Fruit fly (Drosophila melanogaster) whole organism, wandering third instar larva: ENCODE measurements around the gene arm.

Source experiments
- Abd-B ChIP-seq: fragments of >200 bp; optimal IDR thresholded peaks from 2 replicates; lab custom pipeline; 2017; ENCODE audit warnings: missing biosample characterization, missing genetic modification characterization
- CG32264 ChIP-seq: fragments of 200-800 bp; sonication (Bioruptor generic); optimal IDR thresholded peaks from 2 replicates; lab custom pipeline; 2016; ENCODE audit warnings: missing biosample characterization, missing genetic modification characterization
- CG9705 ChIP-seq: fragments of 200-800 bp; sonication (Bioruptor generic); optimal IDR thresholded peaks from 2 replicates; lab custom pipeline; 2018; ENCODE audit warnings: missing biosample characterization, mild to moderate bottlenecking, missing genetic modification characterization
- CrebA ChIP-seq: fragments of 200-800 bp; sonication (Bioruptor generic); optimal IDR thresholded peaks from 2 replicates; lab custom pipeline; 2016; ENCODE audit warnings: missing biosample characterization, mild to moderate bottlenecking, missing genetic modification characterization, borderline replicate concordance
- Dfd ChIP-seq: fragments of >200 bp; optimal IDR thresholded peaks from 2 replicates; lab custom pipeline; 2017; ENCODE audit warnings: missing biosample characterization, missing genetic modification characterization
- Dif ChIP-seq: fragments of 200-275, 200-300 bp; sonication (Bioruptor generic); optimal IDR thresholded peaks from 2 replicates; lab custom pipeline; 2018; ENCODE audit warnings: missing biosample characterization, missing genetic modification characterization; ENCODE audit not compliant: partially characterized antibody
- GATAd ChIP-seq: sonication (Bioruptor generic); optimal IDR thresholded peaks from 2 replicates; lab custom pipeline; 2016; ENCODE audit warnings: missing biosample characterization, missing genetic modification characterization
- HLH106 ChIP-seq: fragments of 200-800 bp; optimal IDR thresholded peaks from 3 replicates; lab custom pipeline; 2019; ENCODE audit warnings: missing biosample characterization, mild to moderate bottlenecking, missing genetic modification characterization, moderate library complexity
- Hnf4 ChIP-seq: fragments of 200-800 bp; sonication (Bioruptor generic); optimal IDR thresholded peaks from 2 replicates; lab custom pipeline; 2016; ENCODE audit warnings: missing biosample characterization, mild to moderate bottlenecking, missing genetic modification characterization
- Hr78 ChIP-seq: fragments of >200 bp; optimal IDR thresholded peaks from 2 replicates; lab custom pipeline; 2017; ENCODE audit warnings: missing biosample characterization, missing genetic modification characterization
- Hr83 ChIP-seq: fragments of 200-300 bp; sonication (Bioruptor generic); optimal IDR thresholded peaks from 2 replicates; lab custom pipeline; 2016; ENCODE audit warnings: missing biosample characterization, mild to moderate bottlenecking, missing genetic modification characterization, moderate library complexity; ENCODE audit not compliant: poor library complexity, severe bottlenecking
- Jra ChIP-seq: sonication (Bioruptor generic); optimal IDR thresholded peaks from 2 replicates; lab custom pipeline; 2016; ENCODE audit warnings: missing biosample characterization, missing genetic modification characterization
- Mio ChIP-seq: sonication (Bioruptor generic); optimal IDR thresholded peaks from 2 replicates; lab custom pipeline; 2016; ENCODE audit warnings: missing biosample characterization, missing genetic modification characterization
- Myc ChIP-seq: fragments of >200 bp; optimal IDR thresholded peaks from 2 replicates; lab custom pipeline; 2017
- N ChIP-seq: fragments of >200 bp; optimal IDR thresholded peaks from 2 replicates; lab custom pipeline; 2018; ENCODE audit warnings: missing biosample characterization, missing external identifiers, missing genetic modification characterization
- OdsH ChIP-seq: fragments of 200-800 bp; sonication (Bioruptor generic); optimal IDR thresholded peaks from 2 replicates; lab custom pipeline; 2016; ENCODE audit warnings: missing biosample characterization, mild to moderate bottlenecking, missing genetic modification characterization
- Rel ChIP-seq, 2 experiments: fragments of 200-800 bp; sonication (Bioruptor generic) in 1 of 2; optimal IDR thresholded peaks; 2 replicates in 1 of 2; 3 replicates in 1 of 2; lab custom pipeline; 2016 to 2019; ENCODE audit warnings: mild to moderate bottlenecking in 2 of 2, missing biosample characterization in 2 of 2, missing genetic modification characterization in 2 of 2, moderate library complexity in 1 of 2
- Sp1 ChIP-seq: fragments of 200-800 bp; sonication (Bioruptor generic); optimal IDR thresholded peaks from 3 replicates; lab custom pipeline; 2019; ENCODE audit warnings: missing biosample characterization, mild to moderate bottlenecking, missing genetic modification characterization, moderate library complexity
- Vsx2 ChIP-seq: fragments of 200-300, 225-300 bp; sonication (Bioruptor generic); optimal IDR thresholded peaks from 2 replicates; lab custom pipeline; 2018; ENCODE audit warnings: missing biosample characterization, missing genetic modification characterization; ENCODE audit not compliant: partially characterized antibody
- br ChIP-seq: fragments of 200-800 bp; sonication (Bioruptor generic); optimal IDR thresholded peaks from 2 replicates; lab custom pipeline; 2016; ENCODE audit warnings: missing biosample characterization, missing genetic modification characterization
- brk ChIP-seq: fragments of 200-800 bp; sonication (Bioruptor generic); optimal IDR thresholded peaks from 2 replicates; lab custom pipeline; 2016; ENCODE audit warnings: missing biosample characterization, mild to moderate bottlenecking, missing genetic modification characterization
- dl ChIP-seq, 2 experiments: fragments of 175-275, 200-275 bp in 1 of 2; fragments of 200-275 bp in 1 of 2; sonication (Bioruptor generic); optimal IDR thresholded peaks; lab custom pipeline; 2018; ENCODE audit warnings: mild to moderate bottlenecking in 2 of 2, missing biosample characterization in 2 of 2, missing genetic modification characterization in 2 of 2, moderate library complexity in 2 of 2; ENCODE audit not compliant: partially characterized antibody in 2 of 2, insufficient read depth in 1 of 2
- dmrt93B ChIP-seq: fragments of 200-800 bp; sonication (Bioruptor generic); optimal IDR thresholded peaks from 2 replicates; lab custom pipeline; 2018; ENCODE audit warnings: missing biosample characterization, mild to moderate bottlenecking, missing genetic modification characterization
- dsf ChIP-seq: sonication (Bioruptor generic); optimal IDR thresholded peaks from 2 replicates; lab custom pipeline; 2016; ENCODE audit warnings: missing biosample characterization, missing genetic modification characterization, borderline replicate concordance
- ey ChIP-seq: fragments of 200-800 bp; sonication (Bioruptor generic); optimal IDR thresholded peaks from 2 replicates; lab custom pipeline; 2016; ENCODE audit warnings: missing biosample characterization, missing genetic modification characterization
- foxo ChIP-seq, 2 experiments: fragments of 200-800 bp; sonication (Bioruptor generic); optimal IDR thresholded peaks; 2 replicates in 1 of 2; 3 replicates in 1 of 2; lab custom pipeline; 2016 to 2017; ENCODE audit warnings: missing biosample characterization in 2 of 2, missing genetic modification characterization in 2 of 2
- fru ChIP-seq: fragments of 200-800 bp; sonication (Bioruptor generic); optimal IDR thresholded peaks from 3 replicates; lab custom pipeline; 2016; ENCODE audit warnings: missing biosample characterization, mild to moderate bottlenecking, missing genetic modification characterization
- h ChIP-seq: fragments of 200-800 bp; sonication (Bioruptor generic); optimal IDR thresholded peaks from 3 replicates; lab custom pipeline; 2016; ENCODE audit warnings: missing biosample characterization, mild to moderate bottlenecking, missing genetic modification characterization
- jim ChIP-seq: fragments of 175-275, 200-325 bp; sonication (Bioruptor generic); optimal IDR thresholded peaks from 2 replicates; lab custom pipeline; 2016; ENCODE audit warnings: missing biosample characterization, mild to moderate bottlenecking, missing genetic modification characterization
- lola ChIP-seq: fragments of >200 bp; optimal IDR thresholded peaks from 2 replicates; lab custom pipeline; 2017; ENCODE audit warnings: missing biosample characterization, missing genetic modification characterization
- pan ChIP-seq: fragments of >200 bp; optimal IDR thresholded peaks from 2 replicates; lab custom pipeline; 2017
- psq ChIP-seq: fragments of 200-800 bp; sonication (Bioruptor generic); optimal IDR thresholded peaks from 3 replicates; lab custom pipeline; 2017; ENCODE audit warnings: missing biosample characterization, mild to moderate bottlenecking, missing genetic modification characterization, moderate library complexity
- sage ChIP-seq: fragments of 200-800 bp; sonication (Bioruptor generic); optimal IDR thresholded peaks from 2 replicates; lab custom pipeline; 2016; ENCODE audit warnings: missing biosample characterization, mild to moderate bottlenecking, missing genetic modification characterization
- sv ChIP-seq: fragments of 200-800 bp; sonication (Bioruptor generic); optimal IDR thresholded peaks from 3 replicates; lab custom pipeline; 2016; ENCODE audit warnings: missing biosample characterization, missing genetic modification characterization
- tai ChIP-seq: sonication (Bioruptor generic); optimal IDR thresholded peaks from 2 replicates; lab custom pipeline; 2016; ENCODE audit warnings: missing biosample characterization, missing genetic modification characterization

Gene arm

dm6 chrX:1903968-1904367, 3.5 kb upstream of the arm start:
- TF ChIP-seq ey (GFP tag; lab: Kevin White, UChicago) (no peak), HLH106 (tag; lab: Kevin White, UChicago) (no peak), dsf (GFP tag; lab: Kevin White, UChicago) (no peak), pan (lab: Kevin White, UChicago) (no peak), N (GFP tag; lab: Kevin White, UChicago) (no peak), Hnf4 (GFP tag; lab: Kevin White, UChicago) (no peak), tai (no peak), Hr83 (GFP tag; lab: Kevin White, UChicago) (no peak), Mio (GFP tag; lab: Kevin White, UChicago) (no peak), foxo (GFP tag; optimal IDR thresholded peaks at IDR 0.05; lab: Kevin White, UChicago) (no peak), psq (GFP tag; lab: Kevin White, UChicago) (no peak), sv (GFP tag; lab: Kevin White, UChicago) (no peak), Abd-B (GFP tag; lab: Kevin White, UChicago) (no peak), sage (GFP tag; lab: Kevin White, UChicago) (no peak), brk (GFP tag; lab: Kevin White, UChicago) (no peak), Jra (GFP tag; lab: Kevin White, UChicago) (no peak), GATAd (GFP tag; lab: Kevin White, UChicago) (no peak), Hr78 (GFP tag; lab: Kevin White, UChicago) (no peak), lola (GFP tag; lab: Kevin White, UChicago) (no peak), CG9705 (no peak)
- TF ChIP-seq, all 38 proteins: peak for 0

- TF ChIP-seq Dif: no peak
- TF ChIP-seq Hr83 (GFP tag; lab: Kevin White, UChicago): no peak
- TF ChIP-seq sv (GFP tag; lab: Kevin White, UChicago): no peak
- no peak for TF ChIP-seq dmrt93B (GFP tag; lab: Kevin White, UChicago)
- TF ChIP-seq Hnf4 (GFP tag; lab: Kevin White, UChicago): no peak
- TF ChIP-seq CrebA (GFP tag; lab: Kevin White, UChicago): no peak
- TF ChIP-seq h (GFP tag; lab: Kevin White, UChicago): no peak
- TF ChIP-seq, all 38 proteins: peak for 0
Measured at dm6 chrX:1903077-1903476, 2.6 kb upstream of the arm start, which contains the start of gene CG32801. TSS of gene CG32801 (minus strand) at chrX:1903177.

- TF ChIP-seq Rel (GFP tag; optimal IDR thresholded peaks at IDR 0.05; lab: Kevin White, UChicago) (no peak), Rel (tag; optimal IDR thresholded peaks at IDR 0.05; lab: Kevin White, UChicago) (peak; percentile 24), Hnf4 (GFP tag; lab: Kevin White, UChicago) (no peak), Sp1 (GFP tag; lab: Kevin White, UChicago) (peak; percentile 20), Vsx2 (no peak)
Measured at dm6 chrX:1901605-1902136, 1.2 kb upstream of the arm start, which contains the start of gene Ldaf1. TSS of gene Ldaf1 (minus strand) at chrX:1901911.

- TF ChIP-seq N (GFP tag; lab: Kevin White, UChicago) (peak; percentile 55), Dif (peak; percentile 35), br (GFP tag; lab: Kevin White, UChicago) (no peak)
Measured at dm6 chrX:1899445-1900085, 881 bp downstream of the arm start.

dm6 chrX:1897384-1897783, 3.1 kb downstream of the arm start:
- TF ChIP-seq Myc (lab: Kevin White, UChicago) (no peak), Hnf4 (GFP tag; lab: Kevin White, UChicago) (no peak), dl (GFP tag; optimal IDR thresholded peaks at IDR 0.05; lab: Kevin White, UChicago; ENCODE audit: insufficient read depth in 1 of 2, partially characterized antibody in 2 of 2) (no peak), fru (GFP tag; lab: Kevin White, UChicago) (peak; percentile 45), pan (lab: Kevin White, UChicago) (no peak), CG32264 (GFP tag; lab: Kevin White, UChicago) (no peak), CrebA (GFP tag; lab: Kevin White, UChicago) (no peak), Mio (GFP tag; lab: Kevin White, UChicago) (no peak), GATAd (GFP tag; lab: Kevin White, UChicago) (no peak), OdsH (no peak), Jra (GFP tag; lab: Kevin White, UChicago) (no peak), jim (no peak), foxo (GFP tag; optimal IDR thresholded peaks at IDR 0.05; lab: Kevin White, UChicago) (peak in 1 of 2 experiments; percentile 60), Dfd (GFP tag; lab: Kevin White, UChicago) (no peak), HLH106 (tag; lab: Kevin White, UChicago) (peak; percentile 31), ey (GFP tag; lab: Kevin White, UChicago) (peak; percentile 54), h (GFP tag; lab: Kevin White, UChicago) (peak; percentile 56), Sp1 (GFP tag; lab: Kevin White, UChicago) (peak; percentile 43)
